Fruit fly (Drosophila melanogaster): ENCODE results near the gene CG32263.

CG32263 gene

DNA sequence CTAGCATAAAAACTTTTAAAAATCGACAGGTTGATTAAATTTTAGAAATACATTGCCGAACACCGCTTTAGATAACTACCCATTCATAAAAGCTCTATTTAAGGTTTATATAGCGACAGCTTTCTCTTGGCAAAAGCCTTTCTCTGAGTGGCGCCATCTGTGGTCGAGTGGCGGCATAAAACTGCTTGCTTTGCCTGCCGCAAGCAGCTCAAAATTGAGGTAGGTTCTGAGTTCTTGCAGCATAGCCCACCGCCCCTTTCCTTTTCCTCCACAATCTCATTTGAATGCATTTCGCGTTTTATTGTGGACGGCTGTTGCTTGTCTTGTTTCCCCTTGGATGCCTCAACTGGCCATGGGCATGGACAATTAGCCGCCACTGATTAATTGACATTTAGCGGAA lies 43.1 kb downstream of the CG32263 start (continued):
- TF ChIP-seq inv (GFP tag; IDR thresholded peaks at IDR 0.05; ENCODE audit: partially characterized antibody), result no peak
- no peak for TF ChIP-seq gt (GFP tag; IDR thresholded peaks at IDR 0.05)
- peak; percentile 35 for TF ChIP-seq btn (GFP tag; optimal IDR thresholded peaks at IDR 0.05)
- TF ChIP-seq Oli (tag; optimal IDR thresholded peaks at IDR 0.05), result peak; percentile 57
- no peak for TF ChIP-seq Lpt (GFP tag; optimal IDR thresholded peaks at IDR 0.05)
- TF ChIP-seq Meics (GFP tag; optimal IDR thresholded peaks at IDR 0.05), result peak; percentile 30
- TF ChIP-seq Blimp-1 (GFP tag; optimal IDR thresholded peaks at IDR 0.05), result peak; percentile 16
- 0 out of 2 replicates have a peak, but pooled peaks have one; percentile 32 for TF ChIP-seq Rx (GFP tag; IDR thresholded peaks at IDR 0.05)
- peak; percentile 53 for TF ChIP-seq nmo (GFP tag; optimal IDR thresholded peaks at IDR 0.05)
- no peak for TF ChIP-seq lov (optimal IDR thresholded peaks at IDR 0.05)
- peak; percentile 51; the same call in 1 of the 3 replicates for TF ChIP-seq lov (GFP tag; IDR thresholded peaks at IDR 0.05)
- TF ChIP-seq oc (tag; optimal IDR thresholded peaks at IDR 0.05), result peak; percentile 41
- peak; percentile 32 for TF ChIP-seq E2f2 (GFP tag; IDR thresholded peaks at IDR 0.05)
- TF ChIP-seq ind (GFP tag; optimal IDR thresholded peaks at IDR 0.05), result peak; percentile 12
- TF ChIP-seq CG4360 (GFP tag; IDR thresholded peaks at IDR 0.05), result no peak
- TF ChIP-seq CG13424 (tag; optimal IDR thresholded peaks at IDR 0.05), result peak; percentile 69
- peak; percentile 34 for TF ChIP-seq HmgZ (tag; optimal IDR thresholded peaks at IDR 0.05)
- no peak for TF ChIP-seq CG7357 (GFP tag; IDR thresholded peaks at IDR 0.05)
- TF ChIP-seq al (GFP tag; IDR thresholded peaks at IDR 0.05), result peak; percentile 33; the same call in 1 of the 2 replicates
- peak; percentile 71 for TF ChIP-seq CG16863 (GFP tag; optimal IDR thresholded peaks at IDR 0.05)
- TF ChIP-seq org-1 (GFP tag; optimal IDR thresholded peaks at IDR 0.05), result peak; percentile 26
- TF ChIP-seq CG8089 (GFP tag; optimal IDR thresholded peaks at IDR 0.05), result peak; percentile 70
- TF ChIP-seq CG12236 (GFP tag; optimal IDR thresholded peaks at IDR 0.05), result peak; percentile 14
- TF ChIP-seq CG5953 (GFP tag; IDR thresholded peaks at IDR 0.05), result peak; percentile 56
- TF ChIP-seq slp2 (GFP tag; optimal IDR thresholded peaks at IDR 0.05), result no peak
- TF ChIP-seq ewg (GFP tag; optimal IDR thresholded peaks at IDR 0.05), result peak; percentile 74
- peak; percentile 46; the same call in 1 of the 2 replicates for TF ChIP-seq Ptx1 (GFP tag; IDR thresholded peaks at IDR 0.05)
- TF ChIP-seq CG11398 (GFP tag; optimal IDR thresholded peaks at IDR 0.05), result peak; percentile 48
- TF ChIP-seq CG10431 (GFP tag; optimal IDR thresholded peaks at IDR 0.05), result peak; percentile 78
- no peak for TF ChIP-seq Trl (optimal IDR thresholded peaks at IDR 0.05)
- TF ChIP-seq Trl (GFP tag; optimal IDR thresholded peaks at IDR 0.05), result peak; percentile 57
- peak; percentile 66 for TF ChIP-seq CG17328 (GFP tag; IDR thresholded peaks at IDR 0.05)
- peak; percentile 49 for TF ChIP-seq CG16815 (GFP tag; optimal IDR thresholded peaks at IDR 0.05)
- TF ChIP-seq sens (GFP tag), result peak; percentile 92
- TF ChIP-seq amos (GFP tag; IDR thresholded peaks at IDR 0.05; ENCODE audit: partially characterized antibody), result 0 out of 2 replicates have a peak, but pooled peaks have one; percentile 6
- peak; percentile 64 for TF ChIP-seq Xrp1 (GFP tag; IDR thresholded peaks at IDR 0.05)
- no peak for TF ChIP-seq Sin3A (optimal IDR thresholded peaks at IDR 0.05)
- peak; percentile 36 for TF ChIP-seq YL-1 (GFP tag; optimal IDR thresholded peaks at IDR 0.05)
- TF ChIP-seq tx (GFP tag; optimal IDR thresholded peaks at IDR 0.05), result peak; percentile 7
- peak; percentile 63 for TF ChIP-seq CG9932 (GFP tag; IDR thresholded peaks at IDR 0.05)
- TF ChIP-seq CG30431 (GFP tag; optimal IDR thresholded peaks at IDR 0.05), result peak; percentile 70
- TF ChIP-seq bcd (GFP tag; optimal IDR thresholded peaks at IDR 0.05), result peak; percentile 65
- TF ChIP-seq CG8290 (GFP tag; optimal IDR thresholded peaks at IDR 0.05), result peak; percentile 7
- TF ChIP-seq CG8290 (tag; optimal IDR thresholded peaks at IDR 0.05), result peak; percentile 34 to 77
- peak; percentile 46 for TF ChIP-seq Camta (GFP tag; optimal IDR thresholded peaks at IDR 0.05)
- TF ChIP-seq CG4424 (GFP tag; optimal IDR thresholded peaks at IDR 0.05), result peak; percentile 58
- TF ChIP-seq Xbp1 (GFP tag; optimal IDR thresholded peaks at IDR 0.05), result peak; percentile 83
- TF ChIP-seq Usf (GFP tag; optimal IDR thresholded peaks at IDR 0.05), result peak; percentile 18
- peak; percentile 72 for TF ChIP-seq CG1603 (tag; optimal IDR thresholded peaks at IDR 0.05)
- TF ChIP-seq slbo (GFP tag; IDR thresholded peaks at IDR 0.05), result peak; percentile 62
- TF ChIP-seq CG14014 (GFP tag; IDR thresholded peaks at IDR 0.05), result peak; percentile 51; the same call in 1 of the 2 replicates
- no peak for TF ChIP-seq run (tag; optimal IDR thresholded peaks at IDR 0.05)
- 0 out of 3 replicates have a peak, but pooled peaks have one; percentile 14 for TF ChIP-seq CG7963 (GFP tag; IDR thresholded peaks at IDR 0.05; ENCODE audit: partially characterized antibody)

All from whole organism, embryonic.